Worm (Caenorhabditis elegans) whole organism, L4 larva: ENCODE results near the gene C52B9.10.
A peak's percentile ranks its signal among the peaks of the same experiment; 100 is the strongest.

Experiments used
- F10B5.3 ChIP-seq: sonication (generic microtip); optimal IDR thresholded peaks from 2 replicates; lab custom pipeline; 2016; ENCODE audit warnings: mild to moderate bottlenecking, missing genetic modification characterization, missing compliant biosample characterization
- F37D6.2 ChIP-seq: sonication (generic microtip); optimal IDR thresholded peaks from 2 replicates; lab custom pipeline; 2016; ENCODE audit warnings: mild to moderate bottlenecking, missing genetic modification characterization, missing compliant biosample characterization
- F44E2.7 ChIP-seq: fragments of 200-800 bp; sonication (Bioruptor generic); IDR thresholded peaks from 2 replicates; pipeline ENCODE4 v2.1.2; 2022; ENCODE audit warnings: missing genetic modification characterization, missing compliant biosample characterization
- F49E8.2 ChIP-seq: sonication (generic microtip); optimal IDR thresholded peaks from 2 replicates; lab custom pipeline; 2016; ENCODE audit warnings: missing compliant biosample characterization, mild to moderate bottlenecking, missing genetic modification characterization, borderline replicate concordance
- T20F7.1 ChIP-seq: fragments of 200-800 bp; sonication (Bioruptor generic); optimal IDR thresholded peaks from 2 replicates; lab custom pipeline; 2018; ENCODE audit warnings: mild to moderate bottlenecking, missing genetic modification characterization, missing compliant biosample characterization
- T26A8.4 ChIP-seq: fragments of 200-800 bp; sonication (Bioruptor generic); IDR thresholded peaks from 2 replicates; pipeline ENCODE4 v1.3.6; 2022; ENCODE audit warnings: missing genetic modification characterization, missing compliant biosample characterization
- Y48G9A.11 ChIP-seq: fragments of 200-800 bp; sonication (Bioruptor generic); IDR thresholded peaks from 2 replicates; pipeline ENCODE4 v1.3.6; 2022; ENCODE audit warnings: missing genetic modification reagents, missing genetic modification characterization, missing compliant biosample characterization
- Y5F2A.4 ChIP-seq: fragments of 200-800 bp; sonication (Bioruptor generic); optimal IDR thresholded peaks from 2 replicates; lab custom pipeline; 2018; ENCODE audit warnings: mild to moderate bottlenecking, missing genetic modification characterization, missing compliant biosample characterization
- aly-2 ChIP-seq: sonication (generic microtip); optimal IDR thresholded peaks from 2 replicates; lab custom pipeline; 2018; ENCODE audit warnings: missing biosample characterization, missing genetic modification characterization
- ama-1 ChIP-seq: fragments of 150-350 bp; optimal IDR thresholded peaks from 2 replicates; lab custom pipeline; 2014; ENCODE audit warnings: inconsistent platforms, mixed read lengths
- arid-1 ChIP-seq: fragments of 200-800 bp; sonication (Bioruptor generic); conservative IDR thresholded peaks from 2 replicates; pipeline ENCODE4 v1.3.6; 2022; ENCODE audit warnings: missing genetic modification reagents, missing genetic modification characterization, missing compliant biosample characterization
- attf-4 ChIP-seq: sonication (generic microtip); optimal IDR thresholded peaks from 3 replicates; lab custom pipeline; 2017; ENCODE audit warnings: missing biosample characterization, missing genetic modification characterization
- ceh-44 ChIP-seq: fragments of 200-800 bp; sonication (Bioruptor generic); IDR thresholded peaks from 2 replicates; pipeline ENCODE4 v1.3.6; 2022; ENCODE audit warnings: missing genetic modification reagents, missing genetic modification characterization, missing compliant biosample characterization
- ceh-62 ChIP-seq: sonication (generic microtip); optimal IDR thresholded peaks from 2 replicates; lab custom pipeline; 2017; ENCODE audit warnings: missing biosample characterization, missing genetic modification characterization
- ceh-82 ChIP-seq: sonication (generic microtip); optimal IDR thresholded peaks from 2 replicates; lab custom pipeline; 2017; ENCODE audit warnings: missing biosample characterization, missing genetic modification characterization
- ctbp-1 ChIP-seq: fragments of 200-800 bp; sonication (Bioruptor generic); IDR thresholded peaks from 2 replicates; pipeline ENCODE4 v1.3.6; 2022; ENCODE audit warnings: missing genetic modification reagents, missing genetic modification characterization, missing compliant biosample characterization
- duxl-1 ChIP-seq: sonication (generic microtip); optimal IDR thresholded peaks from 2 replicates; lab custom pipeline; 2016; ENCODE audit warnings: mild to moderate bottlenecking, missing genetic modification characterization, moderate library complexity, missing compliant biosample characterization; ENCODE audit not compliant: poor library complexity
- egl-43 ChIP-seq: fragments of 200-800 bp; sonication (Bioruptor generic); IDR thresholded peaks from 2 replicates; pipeline ENCODE4 v1.3.6; 2022; ENCODE audit warnings: missing genetic modification reagents, missing genetic modification characterization, missing compliant biosample characterization
- gei-8 ChIP-seq: fragments of 200-800 bp; sonication (Bioruptor generic); optimal IDR thresholded peaks from 2 replicates; lab custom pipeline; 2018; ENCODE audit warnings: mild to moderate bottlenecking, missing genetic modification characterization, missing compliant biosample characterization
- hlh-11 ChIP-seq: fragments of 200-800 bp; sonication (Bioruptor generic); optimal IDR thresholded peaks from 2 replicates; lab custom pipeline; 2018; ENCODE audit warnings: mild to moderate bottlenecking, missing genetic modification characterization, missing compliant biosample characterization
- hmg-1.1 ChIP-seq: fragments of 200-800 bp; sonication (Bioruptor generic); IDR thresholded peaks from 2 replicates; pipeline ENCODE4 v1.3.6; 2022; ENCODE audit warnings: missing genetic modification reagents, missing genetic modification characterization, missing compliant biosample characterization
- lim-7 ChIP-seq: fragments of 200-800 bp; sonication (Bioruptor generic); IDR thresholded peaks from 2 replicates; pipeline ENCODE4 v1.3.6; 2022; ENCODE audit warnings: missing genetic modification characterization, missing compliant biosample characterization
- lin-13 ChIP-seq: fragments of 150-350 bp; optimal IDR thresholded peaks from 2 replicates; lab custom pipeline; 2014; ENCODE audit warnings: missing biosample characterization, missing genetic modification reagents, missing genetic modification characterization
- lir-3 ChIP-seq: sonication (generic microtip); optimal IDR thresholded peaks from 2 replicates; lab custom pipeline; 2016; ENCODE audit warnings: mild to moderate bottlenecking, missing genetic modification characterization, missing compliant biosample characterization
- madf-9 ChIP-seq: fragments of 200-800 bp; sonication (Bioruptor generic); conservative IDR thresholded peaks from 2 replicates; pipeline ENCODE4 v1.3.6; 2022; ENCODE audit warnings: missing genetic modification reagents, missing genetic modification characterization, missing compliant biosample characterization
- mdl-1 ChIP-seq, 2 experiments: fragments of 150-350 bp in 1 of 2; sonication (generic microtip) in 1 of 2; optimal IDR thresholded peaks; 2 replicates each; lab custom pipeline; 2014 to 2017; ENCODE audit warnings: missing biosample characterization in 2 of 2, missing genetic modification characterization in 2 of 2
- mep-1 ChIP-seq: fragments of 150-350 bp; sonication (generic microtip); optimal IDR thresholded peaks from 3 replicates; lab custom pipeline; 2014; ENCODE audit warnings: missing biosample characterization, missing genetic modification characterization
- mes-2 ChIP-seq: sonication (generic microtip); optimal IDR thresholded peaks from 2 replicates; lab custom pipeline; 2016; ENCODE audit warnings: missing genotype, mild to moderate bottlenecking, missing genetic modification characterization, missing compliant biosample characterization; ENCODE audit not compliant: poor library complexity, severe bottlenecking
- mxl-3 ChIP-seq: fragments of 200-800 bp; sonication (Bioruptor generic); optimal IDR thresholded peaks from 2 replicates; lab custom pipeline; 2018; ENCODE audit warnings: mild to moderate bottlenecking, missing genetic modification characterization, missing compliant biosample characterization
- nhr-11 ChIP-seq: fragments of 150-350 bp; optimal IDR thresholded peaks from 2 replicates; lab custom pipeline; 2014; ENCODE audit warnings: missing biosample characterization, missing genetic modification characterization
- nhr-237 ChIP-seq: sonication (generic microtip); optimal IDR thresholded peaks from 2 replicates; lab custom pipeline; 2017; ENCODE audit warnings: missing biosample characterization, missing genetic modification characterization
- nhr-41 ChIP-seq: fragments of 200-800 bp; sonication (Bioruptor generic); IDR thresholded peaks from 2 replicates; pipeline ENCODE4 v1.3.6; 2022; ENCODE audit warnings: missing genetic modification reagents, missing genetic modification characterization, missing compliant biosample characterization
- nhr-6 ChIP-seq: fragments of 150-350 bp; optimal IDR thresholded peaks from 2 replicates; lab custom pipeline; 2014; ENCODE audit warnings: missing biosample characterization, missing genetic modification characterization
- nhr-76 ChIP-seq: fragments of 150-350 bp; optimal IDR thresholded peaks from 2 replicates; lab custom pipeline; 2014; ENCODE audit warnings: missing biosample characterization, missing genetic modification characterization
- pha-4 ChIP-seq, 2 experiments: fragments of 150-350 bp in 1 of 2; fragments of 200-800 bp in 1 of 2; sonication (Bioruptor generic) in 1 of 2; IDR thresholded peaks in 1 of 2; optimal IDR thresholded peaks in 1 of 2; 2 replicates each; pipeline versions ENCODE4 v1.3.6 to Lab custom; 2014 to 2022; ENCODE audit warnings: missing genetic modification characterization in 2 of 2, missing genetic modification reagents in 2 of 2, missing biosample characterization in 1 of 2, missing compliant biosample characterization in 1 of 2
- php-3 ChIP-seq: fragments of 200-800 bp; sonication (Bioruptor generic); IDR thresholded peaks from 2 replicates; pipeline ENCODE4 v1.3.6; 2022; ENCODE audit warnings: missing genetic modification reagents, missing genetic modification characterization, missing compliant biosample characterization
- set-16 ChIP-seq: fragments of 200-800 bp; sonication (Bioruptor generic); IDR thresholded peaks from 2 replicates; pipeline ENCODE4 v1.3.6; 2022; ENCODE audit warnings: missing genetic modification reagents, missing genetic modification characterization, missing compliant biosample characterization
- spr-1 ChIP-seq: sonication (generic microtip); optimal IDR thresholded peaks from 2 replicates; lab custom pipeline; 2016; ENCODE audit warnings: mild to moderate bottlenecking, missing genetic modification characterization, missing compliant biosample characterization
- tra-1 ChIP-seq: fragments of 200-800 bp; sonication (Bioruptor generic); IDR thresholded peaks from 2 replicates; pipeline ENCODE4 v1.3.6; 2022; ENCODE audit warnings: missing genetic modification reagents, missing genetic modification characterization, missing compliant biosample characterization
- unc-39 ChIP-seq: sonication (generic microtip); optimal IDR thresholded peaks from 2 replicates; lab custom pipeline; 2017; ENCODE audit warnings: missing biosample characterization, missing genetic modification characterization
- unc-62 ChIP-seq, 3 experiments: fragments of 150-350 bp in 1 of 3; sonication (generic microtip); optimal IDR thresholded peaks in 2 of 3; peaks in 1 of 3; 1 replicate in 1 of 3; 2 replicates in 2 of 3; lab custom pipeline; 2014 to 2017; ENCODE audit warnings: missing biosample characterization in 3 of 3, missing genetic modification characterization in 3 of 3, missing genetic modification reagents in 3 of 3, missing genotype in 1 of 3
- vab-7 ChIP-seq: fragments of 200-800 bp; sonication (Bioruptor generic); IDR thresholded peaks from 2 replicates; pipeline ENCODE4 v1.3.6; 2022; ENCODE audit warnings: missing genetic modification reagents, missing genetic modification characterization, missing compliant biosample characterization
- zfp-3 ChIP-seq: fragments of 200-800 bp; sonication (Bioruptor generic); conservative IDR thresholded peaks from 2 replicates; pipeline ENCODE4 v1.3.6; 2022; ENCODE audit warnings: missing genetic modification reagents, missing genetic modification characterization, missing compliant biosample characterization
- zip-11 ChIP-seq: fragments of 200-800 bp; sonication (Bioruptor generic); IDR thresholded peaks from 2 replicates; pipeline ENCODE4 v1.3.6; 2022; ENCODE audit warnings: missing genetic modification characterization, missing compliant biosample characterization
- zip-2 ChIP-seq: fragments of 150-350 bp; optimal IDR thresholded peaks from 2 replicates; lab custom pipeline; 2014; ENCODE audit warnings: missing biosample characterization, missing genetic modification characterization
- ztf-7 ChIP-seq: fragments of 150-350 bp; optimal IDR thresholded peaks from 2 replicates; lab custom pipeline; 2014; ENCODE audit warnings: missing biosample characterization, missing genetic modification characterization

The C52B9.10 gene

DNA sequence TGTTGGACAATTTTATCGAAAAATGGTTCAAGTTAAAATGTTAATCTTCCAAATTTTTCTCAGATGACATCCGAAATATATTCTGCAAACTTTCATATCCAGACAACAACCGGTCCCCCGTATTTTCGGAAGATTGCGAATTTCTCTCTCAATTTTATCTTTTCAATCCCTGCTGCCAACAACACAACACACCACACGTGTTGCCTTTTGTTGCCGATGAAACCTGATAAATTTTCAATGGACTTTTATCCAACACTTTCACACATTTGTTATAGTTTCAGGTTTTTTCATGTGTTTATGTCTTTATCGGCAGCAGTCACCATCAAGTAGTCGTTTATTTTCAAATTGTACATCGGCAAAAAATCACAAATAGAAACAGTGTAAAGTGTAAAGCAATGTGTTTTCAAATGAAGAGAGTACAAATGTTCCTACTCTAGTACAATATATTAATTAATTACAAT is 27.4 kb upstream of the C52B9.10 start (continued):
- TF ChIP-seq pha-4 (GFP tag; IDR thresholded peaks at IDR 0.05; lab: Robert Waterston, UW) (no peak), pha-4 (tag; optimal IDR thresholded peaks at IDR 0.05; lab: Kevin White, UChicago) (no peak), F44E2.7 (GFP tag; lab: Robert Waterston, UW) (no peak), mxl-3 (peak; percentile 70), F49E8.2 (tag; lab: Kevin White, UChicago) (no peak), ctbp-1 (no peak)
- TF ChIP-seq, all 104 proteins: peak for 28

ce11 chrX:4246867-4247591 is 26.7 kb upstream of the C52B9.10 start, which contains the start of gene F48D6.4:
Gene F48D6.4 (minus strand): TSS chrX:4247212.
- TF ChIP-seq hmg-1.1 (GFP tag; lab: Robert Waterston, UW) (no peak), nhr-11 (tag; lab: Kevin White, UChicago) (no peak), nhr-237 (tag; lab: Kevin White, UChicago) (no peak), nhr-76 (tag; lab: Kevin White, UChicago) (no peak), F44E2.7 (GFP tag; lab: Robert Waterston, UW) (no peak), mes-2 (tag; lab: Kevin White, UChicago) (peak; percentile 4), F10B5.3 (tag; lab: Kevin White, UChicago) (no peak), ceh-82 (tag; lab: Kevin White, UChicago) (no peak), set-16 (GFP tag; lab: Robert Waterston, UW) (0 out of 2 replicates have a peak, but pooled peaks have one; percentile 16), egl-43 (GFP tag; lab: Robert Waterston, UW) (no peak), ztf-7 (tag; lab: Kevin White, UChicago) (no peak), duxl-1 (tag; lab: Kevin White, UChicago) (no peak), lir-3 (tag; lab: Kevin White, UChicago) (no peak), aly-2 (no peak), spr-1 (tag; lab: Kevin White, UChicago) (no peak), mdl-1 (tag; optimal IDR thresholded peaks at IDR 0.05; lab: Kevin White, UChicago) (no peak), Y48G9A.11 (no peak), zip-2 (tag; lab: Kevin White, UChicago) (no peak), nhr-41 (no peak), ceh-62 (tag; lab: Kevin White, UChicago) (no peak), T20F7.1 (GFP tag; lab: Kevin White, UChicago) (no peak), F49E8.2 (tag; lab: Kevin White, UChicago) (no peak), lim-7 (GFP tag; lab: Robert Waterston, UW) (no peak), madf-9 (GFP tag; lab: Robert Waterston, UW) (no peak), Y5F2A.4 (no peak), nhr-6 (tag; lab: Kevin White, UChicago) (no peak), unc-62 (GFP tag; optimal IDR thresholded peaks at IDR 0.05 in 1 of 2; lab: Kevin White, UChicago) (peak in 1 of 2 experiments; percentile 42), unc-62 (tag; optimal IDR thresholded peaks at IDR 0.05; lab: Kevin White, UChicago) (no peak), ama-1 (lab: Kevin White, UChicago) (peak; percentile 85), zfp-3 (GFP tag; lab: Robert Waterston, UW) (no peak), ceh-44 (no peak), attf-4 (tag; lab: Kevin White, UChicago) (no peak), zip-11 (GFP tag; lab: Robert Waterston, UW) (no peak), lin-13 (GFP tag; lab: Kevin White, UChicago) (no peak), F37D6.2 (tag; lab: Kevin White, UChicago) (no peak), php-3 (GFP tag; lab: Robert Waterston, UW) (peak; percentile 50; the same call in 1 of the 2 replicates), ctbp-1 (no peak), T26A8.4 (GFP tag; lab: Robert Waterston, UW) (no peak), hlh-11 (tag; lab: Kevin White, UChicago) (peak; percentile 53), arid-1 (GFP tag; lab: Robert Waterston, UW) (no peak), gei-8 (GFP tag; lab: Kevin White, UChicago) (no peak), vab-7 (GFP tag; lab: Robert Waterston, UW) (no peak), unc-39 (tag; lab: Kevin White, UChicago) (no peak), pha-4 (GFP tag; IDR thresholded peaks at IDR 0.05; lab: Robert Waterston, UW) (no peak), pha-4 (tag; optimal IDR thresholded peaks at IDR 0.05; lab: Kevin White, UChicago) (no peak), tra-1 (GFP tag; lab: Robert Waterston, UW) (0 out of 2 replicates have a peak, but pooled peaks have one; percentile 20), mep-1 (no peak)
